Worm (Caenorhabditis elegans): ENCODE data around the gene gpb-1.

gpb-1 gene

DNA sequence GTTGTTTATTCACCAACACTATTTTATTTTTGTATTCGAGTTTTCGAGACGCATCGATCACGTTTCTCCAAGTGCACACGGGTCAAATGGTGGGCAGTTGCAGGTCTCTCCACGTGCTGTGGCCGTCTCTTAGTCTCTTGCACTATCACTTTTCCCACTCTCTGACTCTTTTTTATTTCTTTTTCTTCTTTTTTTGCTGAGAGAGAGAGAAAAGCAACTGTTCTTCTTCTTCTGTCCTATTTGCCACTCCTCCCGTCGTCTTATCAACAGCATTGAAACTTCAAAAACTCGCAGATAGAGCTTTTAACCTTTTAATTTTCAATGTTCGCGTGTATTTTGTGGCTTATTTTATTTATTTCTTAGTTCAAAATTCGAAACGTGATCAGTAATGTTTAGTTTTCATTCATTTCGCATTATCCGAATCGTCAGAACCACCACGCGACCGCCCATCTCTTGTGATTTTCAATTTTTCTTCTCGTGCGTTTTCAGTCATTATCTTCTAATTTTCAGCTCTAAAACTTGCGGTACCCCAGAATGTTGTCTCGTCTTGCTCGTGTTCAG lies 19.8 kb downstream of the gpb-1 start, which contains the start of gene alh-8:
TSS of gene alh-8 (plus strand) at position 511 of the 561 bp plus-strand sequence.
- no peak for TF ChIP-seq him-1 (tag; optimal IDR thresholded peaks at IDR 0.05)
- TF ChIP-seq W03F9.2 (tag; optimal IDR thresholded peaks at IDR 0.05): no peak
- TF ChIP-seq dao-5 (tag; optimal IDR thresholded peaks at IDR 0.05): no peak

ce11 chrII:11727438-11727837 lies 21.0 kb downstream of the gpb-1 start:
- TF ChIP-seq dao-5 (tag; optimal IDR thresholded peaks at IDR 0.05) (no peak), W03F9.2 (tag; optimal IDR thresholded peaks at IDR 0.05) (no peak), him-1 (tag; optimal IDR thresholded peaks at IDR 0.05) (no peak)

ce11 chrII:11726470-11727106 lies 21.8 kb downstream of the gpb-1 start, which contains the start of gene F13D12.5:
TSS of gene F13D12.5 (plus strand) at chrII:11726814.
- TF ChIP-seq him-1 (tag; optimal IDR thresholded peaks at IDR 0.05): no peak
- peak; percentile 38 for TF ChIP-seq W03F9.2 (tag; optimal IDR thresholded peaks at IDR 0.05)

- TF ChIP-seq W03F9.2 (tag; optimal IDR thresholded peaks at IDR 0.05): no peak
- TF ChIP-seq dao-5 (tag; optimal IDR thresholded peaks at IDR 0.05): no peak
- no peak for TF ChIP-seq him-1 (tag; optimal IDR thresholded peaks at IDR 0.05)
These were observed 22.8 kb downstream of the gpb-1 start for ce11 chrII:11725615-11726014.

DNA sequence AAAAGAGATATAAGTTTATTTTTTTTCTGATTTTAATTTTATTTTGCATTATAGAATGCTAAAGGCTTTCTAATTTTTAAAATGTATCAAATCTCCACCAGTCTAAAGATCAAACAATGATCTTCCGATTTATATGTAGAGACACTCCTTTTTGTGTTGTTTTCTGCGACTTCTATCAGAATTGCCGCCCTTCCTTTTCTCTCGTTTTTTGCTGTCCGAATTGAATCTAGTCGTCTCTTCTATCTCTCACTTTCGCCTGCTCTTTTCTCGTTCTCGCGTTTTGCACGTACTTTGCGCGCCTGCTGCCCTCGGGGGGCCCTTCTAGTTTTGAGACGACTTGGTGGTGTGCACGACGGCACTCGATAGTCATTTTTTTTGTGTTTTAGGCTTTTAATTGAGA lies 24.0 kb downstream of the gpb-1 start:
- no peak for TF ChIP-seq dao-5 (tag; optimal IDR thresholded peaks at IDR 0.05)
- TF ChIP-seq W03F9.2 (tag; optimal IDR thresholded peaks at IDR 0.05): no peak
- no peak for TF ChIP-seq him-1 (tag; optimal IDR thresholded peaks at IDR 0.05)

ce11 chrII:11723904-11724303 lies 24.5 kb downstream of the gpb-1 start, which contains the start of gene ldh-1:
TSS of gene ldh-1 (plus strand) at chrII:11724204.
- TF ChIP-seq W03F9.2 (tag; optimal IDR thresholded peaks at IDR 0.05) (no peak), dao-5 (tag; optimal IDR thresholded peaks at IDR 0.05) (no peak), him-1 (tag; optimal IDR thresholded peaks at IDR 0.05) (no peak)

DNA sequence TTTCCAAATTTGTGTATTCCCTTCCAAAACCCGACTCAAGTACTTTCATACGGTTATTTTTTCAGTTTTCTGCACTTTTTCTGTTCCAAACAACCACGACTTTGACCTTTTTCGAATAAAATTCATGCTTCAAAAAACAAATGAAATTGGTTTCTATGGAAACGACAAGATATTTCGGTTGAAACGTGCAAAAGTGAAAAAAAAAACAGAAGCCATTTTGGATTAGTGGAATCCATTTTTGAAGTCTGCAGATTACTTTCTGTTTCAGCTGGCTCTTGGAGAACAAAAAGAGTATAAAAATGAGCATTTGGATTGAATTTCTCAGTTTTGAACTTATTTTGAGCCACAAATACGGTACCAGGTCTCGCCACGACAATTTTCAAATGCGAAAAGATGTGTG lies 26.2 kb downstream of the gpb-1 start:
- TF ChIP-seq dao-5 (tag; optimal IDR thresholded peaks at IDR 0.05) (no peak), him-1 (tag; optimal IDR thresholded peaks at IDR 0.05) (no peak), W03F9.2 (tag; optimal IDR thresholded peaks at IDR 0.05) (no peak)

DNA sequence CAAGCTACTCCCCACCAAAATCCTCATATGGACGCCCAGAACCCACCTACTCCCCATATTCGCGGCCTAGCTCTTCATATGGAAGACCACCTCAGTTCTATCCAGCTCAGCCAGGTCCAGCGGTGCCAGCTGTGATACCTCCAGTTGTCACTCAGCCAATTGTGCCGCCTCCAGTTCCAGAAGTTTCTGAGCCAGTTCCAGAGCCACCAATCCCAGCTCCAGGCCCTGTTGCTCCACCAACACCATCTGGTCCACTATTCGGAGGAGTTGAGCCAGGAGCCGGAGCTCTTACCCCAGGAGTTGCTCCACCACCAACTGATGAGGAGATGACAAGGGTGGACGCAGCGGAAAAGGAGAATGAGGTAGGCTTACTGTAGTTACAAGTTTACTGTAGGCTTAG lies 26.8 kb downstream of the gpb-1 start:
- TF ChIP-seq him-1 (tag; optimal IDR thresholded peaks at IDR 0.05): no peak
- TF ChIP-seq dao-5 (tag; optimal IDR thresholded peaks at IDR 0.05): no peak
- TF ChIP-seq W03F9.2 (tag; optimal IDR thresholded peaks at IDR 0.05): no peak

DNA sequence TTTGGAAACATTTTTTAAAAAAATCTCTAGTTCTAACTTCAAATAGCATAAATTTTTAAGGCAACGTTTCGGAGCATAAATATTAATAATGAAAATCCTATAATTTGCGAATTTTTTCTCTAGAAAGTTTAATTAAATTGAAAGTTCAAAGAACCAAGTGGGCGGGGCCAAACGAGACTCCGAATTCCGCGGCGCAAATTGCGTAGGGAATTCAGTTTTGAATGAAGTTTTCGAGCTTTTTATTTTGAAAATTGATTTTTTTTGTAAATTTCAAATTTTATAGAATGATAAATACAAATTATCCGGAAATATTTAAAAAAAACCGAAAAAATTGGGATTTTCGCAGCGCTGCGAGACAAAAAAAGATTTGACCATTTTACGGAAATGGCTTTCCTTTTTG lies 27.6 kb downstream of the gpb-1 start:
- TF ChIP-seq him-1 (tag; optimal IDR thresholded peaks at IDR 0.05): no peak
- TF ChIP-seq W03F9.2 (tag; optimal IDR thresholded peaks at IDR 0.05): no peak
- TF ChIP-seq dao-5 (tag; optimal IDR thresholded peaks at IDR 0.05): no peak

ce11 chrII:11720102-11720501 lies 28.3 kb downstream of the gpb-1 start, which contains the start of gene F13D12.3:
TSS of gene F13D12.3 (plus strand) at chrII:11720402.
- TF ChIP-seq dao-5 (tag; optimal IDR thresholded peaks at IDR 0.05) (no peak), him-1 (tag; optimal IDR thresholded peaks at IDR 0.05) (no peak), W03F9.2 (tag; optimal IDR thresholded peaks at IDR 0.05) (no peak)

ce11 chrII:11719533-11719932 lies 28.9 kb downstream of the gpb-1 start:
- TF ChIP-seq W03F9.2 (tag; optimal IDR thresholded peaks at IDR 0.05): no peak
- no peak for TF ChIP-seq dao-5 (tag; optimal IDR thresholded peaks at IDR 0.05)
- no peak for TF ChIP-seq him-1 (tag; optimal IDR thresholded peaks at IDR 0.05)

DNA sequence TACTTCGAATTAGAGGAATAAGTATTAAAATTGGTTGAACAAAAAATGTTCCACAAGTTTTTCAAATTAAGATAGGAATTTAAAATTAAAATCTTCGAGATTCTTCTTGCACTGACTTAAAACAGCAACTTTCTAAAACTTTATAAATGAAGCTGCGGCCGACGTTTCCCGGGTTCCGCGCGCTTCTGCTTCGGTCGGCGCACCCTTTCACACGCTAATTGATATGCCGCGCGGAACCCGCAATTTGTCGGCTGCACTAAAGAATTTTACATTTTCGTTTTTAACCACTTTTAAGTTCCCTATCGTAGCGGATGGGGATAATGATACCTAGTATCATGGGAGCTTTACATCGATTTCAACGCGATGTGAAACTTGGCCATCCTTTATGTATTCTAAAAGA lies 33.7 kb downstream of the gpb-1 start:
- TF ChIP-seq him-1 (tag; optimal IDR thresholded peaks at IDR 0.05): no peak
- TF ChIP-seq dao-5 (tag; optimal IDR thresholded peaks at IDR 0.05): no peak
- TF ChIP-seq W03F9.2 (tag; optimal IDR thresholded peaks at IDR 0.05): no peak

DNA sequence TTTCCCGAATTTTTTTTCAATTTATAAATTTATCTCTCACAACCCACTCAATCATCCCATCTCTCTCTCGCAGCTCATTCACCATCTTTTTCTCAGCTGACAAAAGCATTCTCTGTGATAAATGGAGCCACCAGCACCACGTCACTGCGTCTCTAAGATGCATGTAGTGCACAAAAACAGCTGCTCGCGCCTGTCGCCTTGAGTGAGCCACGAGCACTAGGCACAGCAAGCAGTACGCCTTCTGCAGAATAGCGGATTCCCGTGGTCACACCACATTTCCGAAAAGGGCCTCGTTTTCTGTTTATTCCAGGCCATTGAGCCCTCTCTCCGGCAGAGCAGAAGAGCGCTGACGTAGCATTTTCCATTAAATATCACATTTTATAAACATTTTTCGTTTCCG lies 34.8 kb downstream of the gpb-1 start, which contains the start of gene F13D12.10:
TSS of gene F13D12.10 (plus strand) at position 231 of the 400 bp plus-strand sequence.
- TF ChIP-seq dao-5 (tag; optimal IDR thresholded peaks at IDR 0.05) (no peak), him-1 (tag; optimal IDR thresholded peaks at IDR 0.05) (no peak), W03F9.2 (tag; optimal IDR thresholded peaks at IDR 0.05) (no peak)

DNA sequence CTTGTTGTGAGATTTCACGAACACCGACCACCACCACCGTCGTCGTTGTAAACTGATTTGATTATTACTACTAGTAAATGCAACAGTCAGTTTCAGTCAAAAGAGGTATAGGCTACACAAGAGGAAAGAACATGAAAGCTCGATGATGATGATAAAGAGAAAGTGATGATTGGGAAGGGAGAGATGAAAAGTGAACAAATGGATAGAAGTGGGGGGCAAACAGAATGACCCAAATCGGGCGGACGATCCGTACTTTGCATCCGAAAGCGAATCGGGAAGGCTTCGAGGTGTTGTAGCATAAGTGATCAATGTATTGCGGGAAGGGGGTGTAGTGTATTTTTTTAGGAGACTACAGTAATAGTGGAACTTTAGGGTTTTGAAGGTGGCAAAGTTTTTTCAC lies 37.6 kb downstream of the gpb-1 start:
- TF ChIP-seq him-1 (tag; optimal IDR thresholded peaks at IDR 0.05) (no peak), W03F9.2 (tag; optimal IDR thresholded peaks at IDR 0.05) (no peak), dao-5 (tag; optimal IDR thresholded peaks at IDR 0.05) (no peak)

DNA sequence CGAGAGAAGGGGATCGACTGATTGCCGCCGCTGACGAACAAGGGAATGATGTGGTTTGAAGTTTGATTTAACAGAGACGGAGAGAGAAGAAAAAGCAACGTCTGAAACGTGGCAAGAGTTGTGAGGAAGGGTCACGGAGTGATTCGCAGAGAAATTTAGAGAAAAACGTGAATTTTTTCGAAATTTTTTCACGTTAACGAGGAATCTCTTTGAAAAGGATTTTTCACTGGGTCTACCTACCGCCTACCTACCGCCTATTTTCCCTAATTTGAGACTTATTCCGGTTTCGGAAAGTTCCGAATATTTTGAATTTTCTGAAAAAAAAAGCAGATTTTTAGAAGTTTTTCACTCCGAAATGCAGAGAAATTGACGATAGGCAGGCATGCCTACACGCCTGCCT lies 38.9 kb downstream of the gpb-1 start, which contains the start of gene fcmt-1:
TSS of gene fcmt-1 (minus strand) at position 101 of the 400 bp plus-strand sequence.
- TF ChIP-seq dao-5 (tag; optimal IDR thresholded peaks at IDR 0.05) (no peak), him-1 (tag; optimal IDR thresholded peaks at IDR 0.05) (no peak), W03F9.2 (tag; optimal IDR thresholded peaks at IDR 0.05) (no peak)
